Worm (Caenorhabditis elegans) whole organism, mixed stage, embryonic: ENCODE measurements around the gene rrsr-1.

Experiments
- blmp-1 ChIP-seq: fragments of 150-350 bp; optimal IDR thresholded peaks from 2 replicates; lab custom pipeline; 2014; ENCODE audit warnings: missing biosample characterization, missing genetic modification characterization
- ces-1 ChIP-seq: fragments of 150-350 bp; optimal IDR thresholded peaks from 2 replicates; lab custom pipeline; 2014; ENCODE audit warnings: missing biosample characterization, missing genetic modification reagents, missing genetic modification characterization
- elt-1 ChIP-seq: sonication (generic microtip); optimal IDR thresholded peaks from 2 replicates; lab custom pipeline; 2017; ENCODE audit warnings: missing genetic modification characterization, mild to moderate bottlenecking, missing compliant biosample characterization, antibody characterized with exemption, moderate library complexity, borderline replicate concordance; ENCODE audit not compliant: insufficient read depth
- elt-3 ChIP-seq: fragments of 150-350 bp; optimal IDR thresholded peaks from 2 replicates; lab custom pipeline; 2014; ENCODE audit warnings: missing biosample characterization, missing genetic modification characterization
- lin-13 ChIP-seq: fragments of 150-350 bp; optimal IDR thresholded peaks from 2 replicates; lab custom pipeline; 2014; ENCODE audit warnings: missing biosample characterization, missing genetic modification characterization
- nhr-12 ChIP-seq: fragments of 150-350 bp; optimal IDR thresholded peaks from 2 replicates; lab custom pipeline; 2014; ENCODE audit warnings: missing biosample characterization, missing genetic modification characterization
- nhr-237 ChIP-seq: fragments of 150-350 bp; optimal IDR thresholded peaks from 2 replicates; lab custom pipeline; 2014; ENCODE audit warnings: missing biosample characterization, missing genetic modification characterization
- nhr-28 ChIP-seq: fragments of 150-350 bp; optimal IDR thresholded peaks from 2 replicates; lab custom pipeline; 2014; ENCODE audit warnings: missing biosample characterization, missing genetic modification characterization
- snpc-4 ChIP-seq: fragments of 150-350 bp; optimal IDR thresholded peaks from 2 replicates; lab custom pipeline; 2014; ENCODE audit warnings: missing biosample characterization, missing genetic modification characterization
- sptf-1 ChIP-seq: sonication (generic microtip); optimal IDR thresholded peaks from 2 replicates; lab custom pipeline; 2017; ENCODE audit warnings: mild to moderate bottlenecking, missing genetic modification characterization, moderate library complexity, missing compliant biosample characterization
- unc-62 ChIP-seq: fragments of 150-350 bp; optimal IDR thresholded peaks from 2 replicates; lab custom pipeline; 2014; ENCODE audit warnings: missing biosample characterization, missing genetic modification reagents, missing genetic modification characterization
- ztf-11 ChIP-seq: fragments of 150-350 bp; optimal IDR thresholded peaks from 2 replicates; lab custom pipeline; 2014; ENCODE audit warnings: missing biosample characterization, missing genetic modification characterization

DNA sequence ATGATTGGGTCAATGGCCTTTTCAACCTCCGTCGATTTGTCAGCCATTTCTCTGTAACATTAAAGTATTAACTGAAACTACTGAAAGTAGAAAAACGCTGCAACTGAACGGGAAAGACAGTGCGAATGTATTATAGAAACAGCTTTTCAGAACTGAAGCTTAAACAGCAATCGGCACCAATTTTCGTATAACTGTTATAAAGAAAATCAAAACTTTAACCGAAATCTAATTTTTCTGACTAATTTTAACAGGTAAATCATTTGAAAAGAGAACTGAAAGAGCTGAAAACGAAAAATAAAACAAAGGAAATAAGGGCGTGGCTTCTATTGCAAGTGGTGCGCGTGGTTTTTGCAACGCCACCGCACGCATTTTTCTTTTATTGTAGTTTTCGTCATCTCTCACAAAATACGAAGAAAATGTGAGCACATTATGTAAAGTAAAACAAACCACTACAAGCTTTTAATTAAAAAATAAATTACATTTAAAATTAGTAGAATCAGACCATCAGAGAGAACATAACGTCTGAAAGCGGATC is at the start of gene rrsr-1:
- no peak for TF ChIP-seq nhr-28 (tag; lab: Kevin White, UChicago)
- TF ChIP-seq sptf-1 (tag; lab: Kevin White, UChicago), result peak; percentile 36
- TF ChIP-seq blmp-1 (tag; lab: Kevin White, UChicago), result no peak
- TF ChIP-seq elt-1, result no peak
- no peak for TF ChIP-seq unc-62 (GFP tag; lab: Kevin White, UChicago)
- TF ChIP-seq lin-13 (tag; lab: Kevin White, UChicago), result no peak
- no peak for TF ChIP-seq elt-3 (tag; lab: Kevin White, UChicago)
- TF ChIP-seq snpc-4 (tag; lab: Kevin White, UChicago), result no peak
- TF ChIP-seq ztf-11, result no peak
- no peak for TF ChIP-seq nhr-237
- no peak for TF ChIP-seq ces-1 (GFP tag; lab: Kevin White, UChicago)
- no peak for TF ChIP-seq nhr-12
